Worm (Caenorhabditis elegans) whole organism, early embryonic: Measurements from ENCODE around the gene pzf-1.
"Not testable (repeated sequence)": the region's sequence is repeated elsewhere in the genome, so short reads cannot be mapped to it uniquely, and the experiment has no call there.

ENCODE experiments used
- B0310.2 ChIP-seq: sonication (generic microtip); optimal IDR thresholded peaks from 2 replicates; lab custom pipeline; 2016; ENCODE audit warnings: mild to moderate bottlenecking, missing genetic modification characterization, missing compliant biosample characterization
- F13C5.2 ChIP-seq: sonication (generic microtip); optimal IDR thresholded peaks from 2 replicates; lab custom pipeline; 2017; ENCODE audit warnings: mild to moderate bottlenecking, missing genetic modification characterization, inconsistent platforms, missing compliant biosample characterization
- aly-1 ChIP-seq: sonication (generic microtip); optimal IDR thresholded peaks from 2 replicates; lab custom pipeline; 2016; ENCODE audit warnings: missing genetic modification characterization, missing compliant biosample characterization
- ama-1 ChIP-seq: fragments of 150-350 bp; optimal IDR thresholded peaks from 2 replicates; lab custom pipeline; 2014
- ceh-13 ChIP-seq: fragments of 200-800 bp; sonication (Bioruptor generic); optimal IDR thresholded peaks from 2 replicates; lab custom pipeline; 2018; ENCODE audit warnings: mild to moderate bottlenecking, missing genetic modification characterization, missing compliant biosample characterization
- ceh-36 ChIP-seq: sonication (generic microtip); optimal IDR thresholded peaks from 2 replicates; lab custom pipeline; 2016; ENCODE audit warnings: missing genetic modification characterization, inconsistent platforms, missing compliant biosample characterization
- ets-7 ChIP-seq: sonication (generic microtip); optimal IDR thresholded peaks from 2 replicates; lab custom pipeline; 2016; ENCODE audit warnings: missing genotype, missing genetic modification characterization, missing compliant biosample characterization
- flt-1 ChIP-seq: fragments of 200-800 bp; sonication (Bioruptor generic); IDR thresholded peaks from 2 replicates; pipeline ENCODE4 v1.3.6; 2022; ENCODE audit warnings: missing genetic modification characterization, missing compliant biosample characterization
- hmbx-1 ChIP-seq: sonication (generic microtip); optimal IDR thresholded peaks from 2 replicates; lab custom pipeline; 2016; ENCODE audit warnings: mild to moderate bottlenecking, missing genetic modification characterization, missing compliant biosample characterization
- hmg-4 ChIP-seq: fragments of 200-800 bp; sonication (Bioruptor generic); optimal IDR thresholded peaks from 2 replicates; lab custom pipeline; 2018; ENCODE audit warnings: mild to moderate bottlenecking, missing genetic modification characterization, missing compliant biosample characterization
- hnd-1 ChIP-seq: sonication (generic microtip); optimal IDR thresholded peaks from 2 replicates; lab custom pipeline; 2016; ENCODE audit warnings: missing genetic modification characterization, missing compliant biosample characterization
- pes-1 ChIP-seq: fragments of 200-800 bp; sonication (Bioruptor generic); IDR thresholded peaks from 2 replicates; pipeline ENCODE4 v1.3.6; 2022; ENCODE audit warnings: missing genetic modification reagents, missing genetic modification characterization, missing compliant biosample characterization
- scrt-1 ChIP-seq: fragments of 200-800 bp; sonication (Bioruptor generic); IDR thresholded peaks from 2 replicates; pipeline ENCODE4 v1.3.6; 2022; ENCODE audit warnings: missing genetic modification characterization, missing compliant biosample characterization
- sea-1 ChIP-seq: fragments of 200-800 bp; sonication (Bioruptor generic); conservative IDR thresholded peaks from 2 replicates; pipeline ENCODE4 v1.3.6; 2022; ENCODE audit warnings: missing genetic modification characterization, missing compliant biosample characterization
- tbx-11 ChIP-seq: fragments of 200-800 bp; sonication (Bioruptor generic); IDR thresholded peaks from 2 replicates; pipeline ENCODE4 v1.3.6; 2022; ENCODE audit warnings: missing genetic modification characterization, missing compliant biosample characterization
- tbx-37 ChIP-seq: fragments of 200-800 bp; sonication (Bioruptor generic); conservative IDR thresholded peaks from 2 replicates; pipeline ENCODE4 v1.3.6; 2022; ENCODE audit warnings: missing genetic modification reagents, missing genetic modification characterization, missing compliant biosample characterization
- tra-4 ChIP-seq: sonication (generic microtip); optimal IDR thresholded peaks from 2 replicates; lab custom pipeline; 2017; ENCODE audit warnings: missing genetic modification characterization, missing compliant biosample characterization

The pzf-1 gene

ce11 chrV:15940254-15940653 lies 12.0 kb upstream of the pzf-1 start, which contains the start of gene srw-55:
TSS of gene srw-55 (minus strand) at chrV:15940354.
- TF ChIP-seq ceh-36 (tag; lab: Kevin White, UChicago) (no peak), scrt-1 (GFP tag; lab: Robert Waterston, UW) (no peak), tbx-11 (GFP tag; lab: Robert Waterston, UW) (no peak), tra-4 (tag; lab: Kevin White, UChicago) (no peak), ama-1 (no peak), hnd-1 (tag; lab: Kevin White, UChicago) (no peak), aly-1 (tag; lab: Kevin White, UChicago) (no peak), B0310.2 (tag; lab: Kevin White, UChicago) (no peak), tbx-37 (GFP tag; lab: Robert Waterston, UW) (no peak), pes-1 (GFP tag; lab: Robert Waterston, UW) (no peak), ceh-13 (GFP tag; lab: Kevin White, UChicago) (no peak), ets-7 (tag; lab: Kevin White, UChicago) (no peak), hmg-4 (GFP tag; lab: Kevin White, UChicago) (no peak), hmbx-1 (tag; lab: Kevin White, UChicago) (no peak), flt-1 (GFP tag; lab: Robert Waterston, UW) (no peak), sea-1 (GFP tag; lab: Robert Waterston, UW) (no peak), F13C5.2 (tag; lab: Kevin White, UChicago) (no peak)

- no peak for TF ChIP-seq pes-1 (GFP tag; lab: Robert Waterston, UW)
- no peak for TF ChIP-seq sea-1 (GFP tag; lab: Robert Waterston, UW)
- TF ChIP-seq scrt-1 (GFP tag; lab: Robert Waterston, UW) = no peak
- TF ChIP-seq flt-1 (GFP tag; lab: Robert Waterston, UW) = no peak
- TF ChIP-seq tbx-37 (GFP tag; lab: Robert Waterston, UW) = no peak
- TF ChIP-seq ets-7 (tag; lab: Kevin White, UChicago) = no peak
- TF ChIP-seq hmg-4 (GFP tag; lab: Kevin White, UChicago) = no peak
- TF ChIP-seq hnd-1 (tag; lab: Kevin White, UChicago) = no peak
- no peak for TF ChIP-seq tra-4 (tag; lab: Kevin White, UChicago)
- TF ChIP-seq F13C5.2 (tag; lab: Kevin White, UChicago) = no peak
- no peak for TF ChIP-seq aly-1 (tag; lab: Kevin White, UChicago)
- no peak for TF ChIP-seq ceh-13 (GFP tag; lab: Kevin White, UChicago)
- no peak for TF ChIP-seq hmbx-1 (tag; lab: Kevin White, UChicago)
- no peak for TF ChIP-seq tbx-11 (GFP tag; lab: Robert Waterston, UW)
- TF ChIP-seq B0310.2 (tag; lab: Kevin White, UChicago) = no peak
Observed at ce11 chrV:15932390-15932789, 4.2 kb upstream of the pzf-1 start, which contains the start of gene srw-26. TSS of gene srw-26 (minus strand) at chrV:15932490.

ce11 chrV:15929882-15930281 lies 1.7 kb upstream of the pzf-1 start, which contains the start of gene srbc-77:
TSS of gene srbc-77 (plus strand) at chrV:15930182.
- not testable (repeated sequence) for TF ChIP-seq flt-1 (GFP tag; lab: Robert Waterston, UW); hmbx-1 (tag; lab: Kevin White, UChicago); tbx-37 (GFP tag; lab: Robert Waterston, UW)

- TF ChIP-seq aly-1 (tag; lab: Kevin White, UChicago) = no peak
- no peak for TF ChIP-seq ceh-36 (tag; lab: Kevin White, UChicago)
- TF ChIP-seq tra-4 (tag; lab: Kevin White, UChicago) = no peak
- no peak for TF ChIP-seq F13C5.2 (tag; lab: Kevin White, UChicago)
- no peak for TF ChIP-seq ama-1
- no peak for TF ChIP-seq hmg-4 (GFP tag; lab: Kevin White, UChicago)
- no peak for TF ChIP-seq tbx-11 (GFP tag; lab: Robert Waterston, UW)
- TF ChIP-seq tbx-37 (GFP tag; lab: Robert Waterston, UW) = no peak
- TF ChIP-seq flt-1 (GFP tag; lab: Robert Waterston, UW) = no peak
- TF ChIP-seq scrt-1 (GFP tag; lab: Robert Waterston, UW) = no peak
- no peak for TF ChIP-seq B0310.2 (tag; lab: Kevin White, UChicago)
- no peak for TF ChIP-seq pes-1 (GFP tag; lab: Robert Waterston, UW)
- TF ChIP-seq ceh-13 (GFP tag; lab: Kevin White, UChicago) = no peak
- TF ChIP-seq hnd-1 (tag; lab: Kevin White, UChicago) = no peak
- TF ChIP-seq sea-1 (GFP tag; lab: Robert Waterston, UW) = no peak
- no peak for TF ChIP-seq hmbx-1 (tag; lab: Kevin White, UChicago)
- no peak for TF ChIP-seq ets-7 (tag; lab: Kevin White, UChicago)
Observed at ce11 chrV:15924307-15924706, 3.9 kb downstream of the pzf-1 start, which contains the start of gene nhr-108. TSS of gene nhr-108 (minus strand) at chrV:15924472.

- no peak for TF ChIP-seq hnd-1 (tag; lab: Kevin White, UChicago)
- no peak for TF ChIP-seq ceh-36 (tag; lab: Kevin White, UChicago)
- no peak for TF ChIP-seq aly-1 (tag; lab: Kevin White, UChicago)
- no peak for TF ChIP-seq pes-1 (GFP tag; lab: Robert Waterston, UW)
Observed at ce11 chrV:15922979-15923378, 5.2 kb downstream of the pzf-1 start, which contains the start of gene F35E8.13. TSS of gene F35E8.13 (plus strand) at chrV:15923279.

- no peak for TF ChIP-seq ama-1
- no peak for TF ChIP-seq tbx-37 (GFP tag; lab: Robert Waterston, UW)
- no peak for TF ChIP-seq B0310.2 (tag; lab: Kevin White, UChicago)
- no peak for TF ChIP-seq pes-1 (GFP tag; lab: Robert Waterston, UW)
- TF ChIP-seq tra-4 (tag; lab: Kevin White, UChicago) = no peak
- TF ChIP-seq ceh-36 (tag; lab: Kevin White, UChicago) = no peak
- no peak for TF ChIP-seq flt-1 (GFP tag; lab: Robert Waterston, UW)
- no peak for TF ChIP-seq hmg-4 (GFP tag; lab: Kevin White, UChicago)
- TF ChIP-seq F13C5.2 (tag; lab: Kevin White, UChicago) = no peak
- no peak for TF ChIP-seq aly-1 (tag; lab: Kevin White, UChicago)
- no peak for TF ChIP-seq tbx-11 (GFP tag; lab: Robert Waterston, UW)
- no peak for TF ChIP-seq scrt-1 (GFP tag; lab: Robert Waterston, UW)
- TF ChIP-seq hmbx-1 (tag; lab: Kevin White, UChicago) = no peak
- TF ChIP-seq sea-1 (GFP tag; lab: Robert Waterston, UW) = no peak
- no peak for TF ChIP-seq ets-7 (tag; lab: Kevin White, UChicago)
- no peak for TF ChIP-seq hnd-1 (tag; lab: Kevin White, UChicago)
- no peak for TF ChIP-seq ceh-13 (GFP tag; lab: Kevin White, UChicago)
Observed at ce11 chrV:15921102-15921501, 7.1 kb downstream of the pzf-1 start, which contains the start of gene cdr-1. TSS of gene cdr-1 (plus strand) at chrV:15921309.
